Worm (Caenorhabditis elegans) whole organism, early embryonic: ENCODE data around the gene Y38A10A.2.
A peak's percentile ranks its signal among the peaks of the same experiment; 100 is the strongest.

Source experiments
- ama-1 ChIP-seq: fragments of 150-350 bp; optimal IDR thresholded peaks from 2 replicates; lab custom pipeline; 2014
- flt-1 ChIP-seq: fragments of 200-800 bp; sonication (Bioruptor generic); IDR thresholded peaks from 2 replicates; pipeline ENCODE4 v1.3.6; 2022; ENCODE audit warnings: missing genetic modification characterization, missing compliant biosample characterization
- hnd-1 ChIP-seq: sonication (generic microtip); optimal IDR thresholded peaks from 2 replicates; lab custom pipeline; 2016; ENCODE audit warnings: missing genetic modification characterization, missing compliant biosample characterization
- pes-1 ChIP-seq: fragments of 200-800 bp; sonication (Bioruptor generic); IDR thresholded peaks from 2 replicates; pipeline ENCODE4 v1.3.6; 2022; ENCODE audit warnings: missing genetic modification reagents, missing genetic modification characterization, missing compliant biosample characterization
- tbx-37 ChIP-seq: fragments of 200-800 bp; sonication (Bioruptor generic); conservative IDR thresholded peaks from 2 replicates; pipeline ENCODE4 v1.3.6; 2022; ENCODE audit warnings: missing genetic modification reagents, missing genetic modification characterization, missing compliant biosample characterization
- tra-4 ChIP-seq: sonication (generic microtip); optimal IDR thresholded peaks from 2 replicates; lab custom pipeline; 2017; ENCODE audit warnings: missing genetic modification characterization, missing compliant biosample characterization

DNA sequence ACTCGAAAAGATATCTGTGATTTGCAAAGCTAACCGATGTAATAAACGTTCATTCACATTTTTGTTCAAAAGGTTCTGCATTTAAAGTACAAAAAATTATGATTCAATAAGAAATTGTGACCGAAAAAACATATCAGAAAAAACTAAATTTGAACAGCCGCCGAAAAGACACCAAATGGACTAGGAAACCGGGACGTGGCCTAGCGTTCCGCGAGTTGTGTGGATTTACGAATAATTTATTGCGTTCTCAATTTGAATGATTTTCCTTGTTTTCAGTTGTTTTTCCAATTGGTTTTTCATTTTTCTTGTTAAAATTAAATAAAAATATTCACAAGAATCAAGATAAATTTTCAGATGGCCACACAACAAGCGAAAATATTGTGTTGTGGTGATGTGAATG, 44.2 kb upstream of the Y38A10A.2 start, which contains the start of gene cwf-19L1:
- TF ChIP-seq ama-1 (lab: Kevin White, UChicago) (no peak), tbx-37 (GFP tag; lab: Robert Waterston, UW) (peak; percentile 71), hnd-1 (no peak), flt-1 (no peak), tra-4 (tag; lab: Kevin White, UChicago) (no peak), pes-1 (peak; percentile 68)
